Fruit fly (Drosophila melanogaster) whole organism, adult: Measurements from ENCODE around the gene CG31321.

ENCODE experiments used
- CG33017 ChIP-seq: fragments of 200-800 bp; sonication (Bioruptor generic); optimal IDR thresholded peaks from 2 replicates; lab custom pipeline; 2018; ENCODE audit warnings: missing biosample characterization, mild to moderate bottlenecking, missing genetic modification characterization, moderate library complexity
- CG7045 ChIP-seq: fragments of 200-800 bp; sonication (Bioruptor generic); optimal IDR thresholded peaks from 2 replicates; lab custom pipeline; 2017; ENCODE audit warnings: missing biosample characterization, mild to moderate bottlenecking, missing genetic modification characterization
- Clk ChIP-seq: fragments of 200-800 bp; sonication (Bioruptor generic); optimal IDR thresholded peaks from 2 replicates; lab custom pipeline; 2017; ENCODE audit warnings: missing biosample characterization, missing genetic modification characterization
- bab1 ChIP-seq: fragments of 200-800 bp; sonication (Bioruptor generic); optimal IDR thresholded peaks from 3 replicates; lab custom pipeline; 2019; ENCODE audit warnings: missing biosample characterization, mild to moderate bottlenecking, missing genetic modification characterization, moderate library complexity
- cic ChIP-seq: fragments of 200-800 bp; sonication (Bioruptor generic); optimal IDR thresholded peaks from 2 replicates; lab custom pipeline; 2017; ENCODE audit warnings: missing biosample characterization, mild to moderate bottlenecking, missing genetic modification characterization, moderate library complexity
- cnc ChIP-seq, 2 experiments: fragments of >200 bp; optimal IDR thresholded peaks; 2 replicates each; lab custom pipeline; 2017
- pad ChIP-seq: fragments of 200-800 bp; sonication (Bioruptor generic); optimal IDR thresholded peaks from 3 replicates; lab custom pipeline; 2017; ENCODE audit warnings: missing biosample characterization, missing genetic modification characterization, mild to moderate bottlenecking, moderate library complexity, missing genetic modification reagents
- tj ChIP-seq: fragments of 200-800 bp; sonication (Bioruptor generic); optimal IDR thresholded peaks from 3 replicates; lab custom pipeline; 2017; ENCODE audit warnings: missing biosample characterization, mild to moderate bottlenecking, missing genetic modification characterization, moderate library complexity
- toe ChIP-seq: fragments of 200-800 bp; sonication (Bioruptor generic); optimal IDR thresholded peaks from 2 replicates; lab custom pipeline; 2016; ENCODE audit warnings: missing biosample characterization, missing genetic modification characterization

DNA sequence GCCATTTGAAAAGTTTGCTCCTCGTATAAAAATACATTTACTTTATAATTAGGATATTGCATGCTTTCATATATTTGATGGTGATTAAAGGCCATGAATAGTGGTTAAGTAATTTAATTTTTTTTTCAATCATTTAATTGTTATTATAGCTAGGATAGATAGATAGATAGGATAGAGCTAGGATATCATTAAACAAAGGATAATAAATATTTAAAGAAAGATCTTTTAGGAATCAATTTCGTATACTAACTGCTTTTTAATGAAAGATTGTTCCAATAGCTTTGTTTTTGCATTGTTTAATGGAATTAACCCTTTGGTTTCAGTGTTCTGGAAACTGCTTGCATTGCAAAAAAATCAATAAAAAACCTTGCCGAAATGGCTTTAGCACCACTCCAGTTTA is 44.4 kb downstream of the CG31321 start:
- TF ChIP-seq CG7045 (no peak), toe (GFP tag; lab: Kevin White, UChicago) (no peak), CG33017 (tag; lab: Kevin White, UChicago) (no peak), bab1 (GFP tag; lab: Kevin White, UChicago) (no peak), tj (no peak), pad (GFP tag; lab: Kevin White, UChicago) (no peak), cic (no peak), cnc (optimal IDR thresholded peaks at IDR 0.05; lab: Kevin White, UChicago) (no peak), Clk (GFP tag; lab: Kevin White, UChicago) (no peak)
